Worm (Caenorhabditis elegans) whole organism, L3 larva: Measurements from ENCODE around the gene srg-34.

ENCODE experiments used
- R02D3.7 ChIP-seq: fragments of 150-350 bp; optimal IDR thresholded peaks from 2 replicates; lab custom pipeline; 2014; ENCODE audit warnings: missing biosample characterization, missing genetic modification characterization
- ZK546.5 ChIP-seq: sonication (generic microtip); optimal IDR thresholded peaks from 2 replicates; lab custom pipeline; 2017; ENCODE audit warnings: missing biosample characterization, missing genetic modification characterization
- ama-1 ChIP-seq: fragments of 150-350 bp; optimal IDR thresholded peaks from 2 replicates; lab custom pipeline; 2018
- ceh-16 ChIP-seq: sonication (generic microtip); optimal IDR thresholded peaks from 2 replicates; lab custom pipeline; 2017; ENCODE audit warnings: missing biosample characterization, missing genetic modification characterization
- ceh-28 ChIP-seq: fragments of 150-350 bp; optimal IDR thresholded peaks from 2 replicates; lab custom pipeline; 2014; ENCODE audit warnings: missing biosample characterization, missing genetic modification reagents, missing genetic modification characterization
- ceh-82 ChIP-seq: fragments of 150-350 bp; optimal IDR thresholded peaks from 2 replicates; lab custom pipeline; 2014; ENCODE audit warnings: missing biosample characterization, missing genetic modification characterization
- egl-5 ChIP-seq: fragments of 150-350 bp; optimal IDR thresholded peaks from 2 replicates; lab custom pipeline; 2017; ENCODE audit warnings: missing biosample characterization, missing genetic modification reagents, missing genetic modification characterization, inconsistent platforms
- elt-1 ChIP-seq: fragments of 150-350 bp; optimal IDR thresholded peaks from 2 replicates; lab custom pipeline; 2014; ENCODE audit warnings: missing biosample characterization, missing genetic modification characterization
- elt-2 ChIP-seq: sonication (generic microtip); optimal IDR thresholded peaks from 2 replicates; lab custom pipeline; 2016; ENCODE audit warnings: missing genetic modification reagents, mild to moderate bottlenecking, missing genetic modification characterization, missing compliant biosample characterization
- eor-1 ChIP-seq, 2 experiments: fragments of 150-350 bp; optimal IDR thresholded peaks; 2 replicates each; lab custom pipeline; 2014 to 2018; ENCODE audit warnings: missing biosample characterization in 2 of 2, missing genetic modification characterization in 2 of 2
- fkh-10 ChIP-seq: sonication (generic microtip); optimal IDR thresholded peaks from 2 replicates; lab custom pipeline; 2017; ENCODE audit warnings: missing biosample characterization, missing genetic modification reagents, missing genetic modification characterization
- hmg-11 ChIP-seq: sonication (generic microtip); optimal IDR thresholded peaks from 2 replicates; lab custom pipeline; 2016; ENCODE audit warnings: missing genetic modification characterization, missing compliant biosample characterization
- jun-1 ChIP-seq: fragments of 150-350 bp; optimal IDR thresholded peaks from 2 replicates; lab custom pipeline; 2014; ENCODE audit warnings: missing biosample characterization, missing genetic modification reagents, missing genetic modification characterization
- lin-15B ChIP-seq: fragments of 150-350 bp; optimal IDR thresholded peaks from 2 replicates; lab custom pipeline; 2014; ENCODE audit warnings: missing biosample characterization, missing genetic modification characterization
- lsy-12 ChIP-seq: sonication (generic microtip); optimal IDR thresholded peaks from 2 replicates; lab custom pipeline; 2016; ENCODE audit warnings: mild to moderate bottlenecking, missing genetic modification characterization, missing compliant biosample characterization
- mml-1 ChIP-seq: fragments of 150-350 bp; sonication (generic microtip); optimal IDR thresholded peaks from 3 replicates; lab custom pipeline; 2014; ENCODE audit warnings: missing biosample characterization, missing genetic modification characterization
- nfya-1 ChIP-seq: sonication (generic microtip); optimal IDR thresholded peaks from 2 replicates; lab custom pipeline; 2017; ENCODE audit warnings: missing genetic modification characterization, mild to moderate bottlenecking, missing compliant biosample characterization, antibody characterized with exemption, moderate library complexity; ENCODE audit not compliant: insufficient read depth
- nhr-11 ChIP-seq: fragments of 150-350 bp; optimal IDR thresholded peaks from 2 replicates; lab custom pipeline; 2014; ENCODE audit warnings: missing biosample characterization, missing genetic modification characterization
- nhr-12 ChIP-seq: fragments of 150-350 bp; optimal IDR thresholded peaks from 2 replicates; lab custom pipeline; 2014; ENCODE audit warnings: missing biosample characterization, missing genetic modification characterization
- nhr-23 ChIP-seq: fragments of 150-350 bp; optimal IDR thresholded peaks from 2 replicates; lab custom pipeline; 2014; ENCODE audit warnings: missing biosample characterization, missing genetic modification reagents, missing genetic modification characterization
- nhr-237 ChIP-seq: fragments of 150-350 bp; optimal IDR thresholded peaks from 2 replicates; lab custom pipeline; 2014; ENCODE audit warnings: missing biosample characterization, missing genetic modification characterization
- nhr-25 ChIP-seq: sonication (generic microtip); optimal IDR thresholded peaks from 2 replicates; lab custom pipeline; 2017; ENCODE audit warnings: missing biosample characterization, missing genetic modification characterization
- nhr-76 ChIP-seq: fragments of 150-350 bp; sonication (generic microtip); optimal IDR thresholded peaks from 5 replicates; lab custom pipeline; 2014; ENCODE audit warnings: missing biosample characterization, missing genetic modification characterization
- nhr-77 ChIP-seq: fragments of 150-350 bp; optimal IDR thresholded peaks from 2 replicates; lab custom pipeline; 2014; ENCODE audit warnings: missing biosample characterization, missing genetic modification characterization
- pha-4 ChIP-seq: fragments of 150-350 bp; optimal IDR thresholded peaks from 2 replicates; lab custom pipeline; 2014; ENCODE audit warnings: missing biosample characterization, missing genetic modification reagents, missing genetic modification characterization
- skn-1 ChIP-seq: fragments of 150-350 bp; optimal IDR thresholded peaks from 2 replicates; lab custom pipeline; 2014; ENCODE audit warnings: missing biosample characterization, missing genetic modification characterization
- snpc-4 ChIP-seq: fragments of 150-350 bp; optimal IDR thresholded peaks from 2 replicates; lab custom pipeline; 2014; ENCODE audit warnings: missing biosample characterization, missing genetic modification characterization
- tbx-2 ChIP-seq: sonication (generic microtip); optimal IDR thresholded peaks from 2 replicates; lab custom pipeline; 2016; ENCODE audit warnings: mild to moderate bottlenecking, missing genetic modification characterization, missing compliant biosample characterization
- unc-39 ChIP-seq: sonication (generic microtip); optimal IDR thresholded peaks from 4 replicates; lab custom pipeline; 2017; ENCODE audit warnings: missing biosample characterization, missing genetic modification characterization
- zag-1 ChIP-seq: fragments of 150-350 bp; optimal IDR thresholded peaks from 2 replicates; lab custom pipeline; 2014; ENCODE audit warnings: missing biosample characterization, missing genetic modification characterization
- ztf-11 ChIP-seq: fragments of 150-350 bp; optimal IDR thresholded peaks from 2 replicates; lab custom pipeline; 2014; ENCODE audit warnings: missing biosample characterization, missing genetic modification characterization
- ztf-4 ChIP-seq: fragments of 150-350 bp; optimal IDR thresholded peaks from 2 replicates; lab custom pipeline; 2014; ENCODE audit warnings: missing biosample characterization, missing genetic modification characterization

Gene srg-34

DNA sequence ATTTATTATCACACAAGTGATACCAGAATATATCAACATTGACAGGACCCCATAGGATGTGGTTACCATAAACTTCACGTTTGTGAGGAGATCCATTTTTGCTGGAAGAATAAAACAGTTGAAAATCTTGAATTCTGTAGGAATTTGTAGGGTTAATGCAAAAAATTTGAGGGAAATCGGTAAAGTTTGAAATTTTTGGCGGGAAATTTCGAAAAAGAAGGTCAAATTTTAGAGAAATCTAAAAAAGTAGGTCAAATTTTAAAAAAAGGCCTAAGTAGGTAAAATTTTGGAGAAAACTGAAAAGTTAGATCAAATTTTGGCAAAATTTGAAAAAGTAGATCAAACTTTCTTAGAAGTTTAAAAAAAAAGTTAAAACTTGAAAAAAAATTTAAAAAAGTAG lies at the start of gene srg-34:
TSS of gene srg-34 (minus strand) at position 101 of the 400 bp plus-strand sequence.
- TF ChIP-seq nhr-77 (tag; lab: Kevin White, UChicago) (no peak), lin-15B (no peak), nfya-1 (tag; lab: Kevin White, UChicago) (no peak), zag-1 (no peak), elt-2 (tag; lab: Kevin White, UChicago) (no peak), ztf-11 (tag; lab: Kevin White, UChicago) (no peak), ceh-28 (tag; lab: Kevin White, UChicago) (no peak), nhr-12 (tag; lab: Kevin White, UChicago) (no peak), ceh-82 (tag; lab: Kevin White, UChicago) (no peak), eor-1 (tag; optimal IDR thresholded peaks at IDR 0.05; lab: Kevin White, UChicago) (no peak), nhr-11 (no peak), pha-4 (tag; lab: Kevin White, UChicago) (no peak), ama-1 (no peak)

DNA sequence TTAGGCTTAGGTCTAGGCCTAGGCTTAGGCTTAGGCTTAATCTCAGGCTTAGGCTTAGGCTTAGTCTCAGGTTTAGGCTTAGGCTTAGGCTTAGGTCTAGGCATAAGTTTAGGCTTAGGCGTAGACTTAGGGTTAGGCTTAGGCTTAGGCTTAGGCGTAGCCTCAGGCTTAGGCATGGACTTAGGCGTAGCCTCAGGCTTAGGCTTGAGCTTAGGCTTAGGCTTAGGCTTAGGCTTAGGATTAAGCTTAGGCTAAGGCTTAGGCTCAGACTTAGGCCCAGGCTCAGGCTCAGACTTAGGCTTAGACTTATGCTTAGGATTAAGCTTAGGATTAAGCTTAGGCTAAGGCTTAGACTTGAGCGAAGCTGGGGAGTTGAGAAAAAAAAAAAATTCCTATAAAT lies 48.5 kb upstream of the srg-34 start:
- TF ChIP-seq egl-5 (tag; lab: Kevin White, UChicago) (no peak), tbx-2 (tag; lab: Kevin White, UChicago) (no peak), nhr-76 (tag; lab: Kevin White, UChicago) (no peak), nhr-25 (tag; lab: Kevin White, UChicago) (no peak), elt-1 (no peak), nhr-237 (no peak), mml-1 (tag; lab: Kevin White, UChicago) (no peak), lin-15B (no peak), lsy-12 (tag; lab: Kevin White, UChicago) (no peak)

- no peak for TF ChIP-seq ztf-4
- TF ChIP-seq ceh-28 (tag; lab: Kevin White, UChicago): peak; percentile 42
- TF ChIP-seq nfya-1 (tag; lab: Kevin White, UChicago): no peak
Observed at ce11 chrV:18605510-18605909, 40.8 kb upstream of the srg-34 start.

DNA sequence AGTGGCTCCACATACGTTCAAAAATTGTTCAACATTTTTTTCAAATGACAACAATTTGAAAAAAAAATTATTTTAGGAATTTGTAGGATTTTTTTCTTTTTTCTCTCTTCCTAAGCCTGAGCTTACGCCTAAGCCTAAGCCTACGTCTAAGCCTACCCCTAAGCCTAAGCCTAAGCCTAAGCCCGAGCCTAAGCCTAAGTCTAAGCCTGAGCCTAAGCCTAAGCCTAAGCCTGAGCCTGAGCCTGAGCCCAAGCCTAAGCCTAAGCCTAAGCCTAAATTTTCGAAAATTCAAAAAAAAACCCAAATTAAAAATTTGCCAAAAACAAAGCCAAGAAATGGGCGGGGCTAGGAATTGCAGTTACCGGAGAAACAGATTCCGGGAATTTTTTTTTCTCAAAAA lies 33.1 kb upstream of the srg-34 start:
- no peak for TF ChIP-seq ceh-16 (tag; lab: Kevin White, UChicago)
- TF ChIP-seq jun-1 (tag; lab: Kevin White, UChicago): no peak
- no peak for TF ChIP-seq snpc-4 (tag; lab: Kevin White, UChicago)
- TF ChIP-seq elt-1: no peak
- TF ChIP-seq unc-39 (tag; lab: Kevin White, UChicago): no peak
- TF ChIP-seq nhr-11: no peak
- no peak for TF ChIP-seq zag-1
- no peak for TF ChIP-seq R02D3.7 (tag; lab: Kevin White, UChicago)
- no peak for TF ChIP-seq nfya-1 (tag; lab: Kevin White, UChicago)
- no peak for TF ChIP-seq nhr-12 (tag; lab: Kevin White, UChicago)
- no peak for TF ChIP-seq nhr-77 (tag; lab: Kevin White, UChicago)

- peak; percentile 17 for TF ChIP-seq pha-4 (tag; lab: Kevin White, UChicago)
- TF ChIP-seq skn-1 (tag; lab: Kevin White, UChicago): no peak
- no peak for TF ChIP-seq nhr-11
- peak; percentile 21 for TF ChIP-seq hmg-11 (tag; lab: Kevin White, UChicago)
- TF ChIP-seq ztf-11 (tag; lab: Kevin White, UChicago): no peak
Observed at ce11 chrV:18596240-18596639, 31.6 kb upstream of the srg-34 start.

DNA sequence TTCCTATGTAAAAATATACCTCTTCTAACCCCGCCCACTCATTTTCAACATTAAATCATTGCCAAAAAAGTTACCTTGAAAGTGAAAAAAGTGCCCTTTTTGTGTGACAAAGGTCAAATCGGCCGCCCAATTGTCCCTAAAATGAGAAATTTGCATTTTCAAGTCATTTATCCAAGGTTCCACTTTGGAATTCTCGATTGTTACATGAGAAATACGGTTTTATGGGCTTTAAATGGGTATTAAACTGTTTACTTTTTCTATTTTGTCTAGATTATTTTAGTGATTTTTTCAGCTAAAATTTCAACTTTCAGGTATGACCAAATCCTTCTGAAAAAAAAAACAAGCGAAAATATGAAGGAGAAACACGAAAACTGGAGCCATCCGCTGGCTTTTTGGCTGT lies 27.8 kb upstream of the srg-34 start, which contains the start of gene grdn-1:
TSS of gene grdn-1 (plus strand) at position 301 of the 400 bp plus-strand sequence.
- TF ChIP-seq skn-1 (tag; lab: Kevin White, UChicago): no peak
- TF ChIP-seq ztf-11 (tag; lab: Kevin White, UChicago): no peak
- no peak for TF ChIP-seq fkh-10 (GFP tag; lab: Kevin White, UChicago)
- no peak for TF ChIP-seq egl-5 (tag; lab: Kevin White, UChicago)
- no peak for TF ChIP-seq ZK546.5 (tag; lab: Kevin White, UChicago)
- TF ChIP-seq nhr-23 (tag; lab: Kevin White, UChicago): no peak
- no peak for TF ChIP-seq elt-2 (tag; lab: Kevin White, UChicago)
- no peak for TF ChIP-seq nhr-237
- TF ChIP-seq ama-1: no peak
